Worm (Caenorhabditis elegans): ENCODE data around the gene fbxa-219.

- TF ChIP-seq ets-4 (GFP tag; optimal IDR thresholded peaks at IDR 0.05) (no peak), F49E8.2 (tag; optimal IDR thresholded peaks at IDR 0.05; ENCODE audit: insufficient read depth) (no peak)
Measured at ce11 chrIII:2288261-2288660, 3.0 kb upstream of the fbxa-219 start.

Measured in whole organism, young adult.